Fruit fly (Drosophila melanogaster): ENCODE results near the gene hoe2.

Gene hoe2

DNA sequence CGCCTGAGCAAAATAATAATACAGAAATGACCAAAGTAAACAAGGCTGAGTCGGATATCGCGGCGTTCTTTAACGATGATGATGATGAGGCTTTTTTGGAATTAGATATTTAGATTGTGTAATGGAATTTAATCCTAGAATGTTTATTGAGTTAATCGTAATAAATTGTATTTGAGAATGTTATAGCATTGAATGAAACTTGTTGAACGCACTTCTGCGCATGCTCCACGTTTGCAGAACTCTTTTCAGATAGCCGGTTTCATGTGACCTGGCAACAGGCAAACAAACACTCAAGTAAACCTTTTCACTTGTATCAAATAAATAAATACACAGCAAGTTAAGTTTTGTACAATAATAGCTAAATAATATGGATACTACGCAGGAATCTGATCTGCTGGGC, 21.9 kb upstream of the hoe2 start, which contains the start of gene CG34124:
TSS of gene CG34124 (plus strand) at position 301 of the 400 bp plus-strand sequence.
- TF ChIP-seq h (optimal IDR thresholded peaks at IDR 0.05) (no peak), ttk (optimal IDR thresholded peaks at IDR 0.05) (no peak), insv (optimal IDR thresholded peaks at IDR 0.05) (no peak), psq (optimal IDR thresholded peaks at IDR 0.05) (no peak)

DNA sequence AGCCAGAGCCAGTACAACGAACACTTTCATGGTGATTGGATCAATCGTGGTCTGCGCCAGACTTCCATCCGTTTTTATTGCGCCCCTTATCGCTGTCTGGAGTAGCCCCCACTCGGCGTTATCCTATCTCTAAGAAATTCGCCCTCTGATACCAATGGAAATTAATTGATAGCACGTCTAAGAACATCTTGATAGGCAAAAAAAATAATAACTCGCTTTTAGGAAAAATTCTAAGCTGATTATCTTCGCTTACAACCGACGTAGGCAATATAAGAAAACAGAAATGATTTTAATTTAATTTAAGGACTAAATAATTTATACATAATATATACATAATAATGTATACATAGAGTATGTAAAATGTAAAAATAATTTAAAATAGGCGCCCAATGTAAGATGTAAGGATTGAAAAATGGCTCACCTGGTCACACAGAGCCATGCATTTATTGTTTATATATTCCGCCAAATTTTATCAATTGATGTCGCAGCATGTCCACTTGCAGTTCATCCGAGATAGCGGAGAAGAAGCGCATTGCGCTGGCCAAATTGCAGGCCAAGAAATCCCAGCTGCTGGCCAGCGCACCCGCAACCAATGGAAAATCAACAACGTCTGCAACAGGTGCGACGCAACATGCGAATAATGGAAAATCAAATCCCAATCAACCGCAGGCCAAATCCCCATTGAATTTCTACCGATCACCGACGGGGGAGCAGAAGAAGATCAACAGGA, 19.0 kb upstream of the hoe2 start, which contains the start of the genes Jon25Bi and Marcal1:
TSS of gene Jon25Bi (minus strand) at position 51 of the 730 bp plus-strand sequence.
TSS of gene Marcal1 (plus strand) at position 416 of the 730 bp plus-strand sequence.
- TF ChIP-seq h (optimal IDR thresholded peaks at IDR 0.05) = no peak

DNA sequence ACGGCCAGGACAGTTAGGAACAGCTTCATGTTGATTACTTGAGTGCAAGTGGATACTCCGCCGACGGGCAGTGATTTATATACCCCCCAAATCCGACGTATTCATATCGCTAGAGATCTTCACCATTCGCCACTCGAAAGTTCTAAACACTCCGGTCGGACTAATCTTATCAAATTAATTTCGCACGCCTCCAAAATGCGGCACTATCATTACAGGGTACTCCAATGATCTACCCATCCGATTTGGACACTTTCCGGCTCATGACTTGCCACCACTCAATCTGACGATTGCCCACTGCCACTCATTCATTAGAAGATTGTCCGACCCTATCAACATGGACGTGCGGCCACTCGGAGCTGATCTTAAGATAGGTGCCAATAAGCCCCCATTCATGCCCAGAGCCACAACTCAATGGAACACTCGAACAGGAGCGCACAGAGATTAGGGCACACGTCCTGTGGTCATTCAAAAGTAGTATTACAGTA, 16.9 kb upstream of the hoe2 start, which contains the start of gene Jon25Bii:
TSS of gene Jon25Bii (minus strand) at position 51 of the 485 bp plus-strand sequence.
- no peak for TF ChIP-seq ttk (optimal IDR thresholded peaks at IDR 0.05)
- TF ChIP-seq Myc (optimal IDR thresholded peaks at IDR 0.05) = no peak

- TF ChIP-seq psq (optimal IDR thresholded peaks at IDR 0.05) = no peak
- no peak for TF ChIP-seq h (optimal IDR thresholded peaks at IDR 0.05)
- no peak for TF ChIP-seq insv (optimal IDR thresholded peaks at IDR 0.05)
- no peak for TF ChIP-seq Myc (optimal IDR thresholded peaks at IDR 0.05)
- no peak for TF ChIP-seq ttk (optimal IDR thresholded peaks at IDR 0.05)
- TF ChIP-seq Sin3A (optimal IDR thresholded peaks at IDR 0.05) = no peak
These were observed 14.4 kb upstream of the hoe2 start, which contains the start of gene Jon25Biii for dm6 chr2L:4950667-4951066. Jon25Biii (minus strand) TSS chr2L:4950767.

DNA sequence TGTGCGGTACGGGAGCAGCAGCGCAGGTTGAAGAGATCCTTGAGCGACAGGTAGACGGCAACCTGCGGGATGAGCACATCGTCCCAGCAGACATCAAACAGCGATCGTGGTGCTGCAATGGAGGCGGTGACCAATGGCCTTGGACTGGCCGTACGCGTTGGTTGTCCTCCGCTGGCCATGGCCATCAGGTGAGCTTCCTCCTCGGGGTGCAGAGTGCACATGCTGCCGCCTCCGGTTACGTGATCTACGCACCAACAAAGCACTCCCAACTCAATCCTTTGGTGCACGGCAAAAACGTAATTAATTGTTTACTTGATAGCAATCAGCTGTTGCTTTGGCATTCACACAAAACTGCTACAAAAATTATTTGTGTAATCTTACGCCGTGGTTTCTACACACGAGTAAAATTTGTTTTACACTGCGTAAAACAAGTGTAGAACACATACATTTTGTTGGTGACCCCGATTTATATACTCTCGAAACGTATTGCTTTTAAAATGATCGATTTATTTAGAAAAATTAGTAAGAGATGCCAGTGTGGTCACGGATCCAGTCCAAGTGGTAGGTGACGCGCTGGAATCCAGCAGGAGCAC, 13.3 kb upstream of the hoe2 start, which contains the start of gene jet:
TSS of gene jet (minus strand) at position 332 of the 593 bp plus-strand sequence.
- TF ChIP-seq insv (optimal IDR thresholded peaks at IDR 0.05) = no peak
- no peak for TF ChIP-seq Sin3A (optimal IDR thresholded peaks at IDR 0.05)
- TF ChIP-seq ttk (optimal IDR thresholded peaks at IDR 0.05) = no peak
- TF ChIP-seq psq (optimal IDR thresholded peaks at IDR 0.05) = no peak
- TF ChIP-seq Myc (optimal IDR thresholded peaks at IDR 0.05) = no peak
- TF ChIP-seq h (optimal IDR thresholded peaks at IDR 0.05) = no peak

DNA sequence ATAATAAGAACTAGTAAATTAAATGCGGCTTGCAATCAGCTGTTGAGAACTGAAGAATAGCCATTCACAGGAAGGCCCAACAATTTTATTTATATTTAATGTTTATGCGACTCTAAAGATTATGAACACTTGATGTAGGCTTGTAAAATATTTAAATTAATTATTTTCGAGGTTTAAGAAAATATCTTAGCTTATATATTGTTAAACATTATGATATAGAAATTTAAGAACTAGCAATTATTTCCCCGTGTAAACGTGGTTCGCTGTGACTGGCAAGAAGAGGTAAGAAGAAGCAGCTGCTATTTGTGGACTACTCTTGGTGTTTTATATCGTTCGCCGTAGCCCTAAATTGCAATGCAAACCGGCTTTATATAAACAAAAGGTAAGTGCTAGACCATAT, 9.1 kb upstream of the hoe2 start, which contains the start of the genes mRpL24 and betaggt-I:
TSS of gene mRpL24 (minus strand) at position 62 of the 400 bp plus-strand sequence.
TSS of gene betaggt-I (plus strand) at position 280 of the 400 bp plus-strand sequence.
- no peak for TF ChIP-seq Sin3A (optimal IDR thresholded peaks at IDR 0.05)

DNA sequence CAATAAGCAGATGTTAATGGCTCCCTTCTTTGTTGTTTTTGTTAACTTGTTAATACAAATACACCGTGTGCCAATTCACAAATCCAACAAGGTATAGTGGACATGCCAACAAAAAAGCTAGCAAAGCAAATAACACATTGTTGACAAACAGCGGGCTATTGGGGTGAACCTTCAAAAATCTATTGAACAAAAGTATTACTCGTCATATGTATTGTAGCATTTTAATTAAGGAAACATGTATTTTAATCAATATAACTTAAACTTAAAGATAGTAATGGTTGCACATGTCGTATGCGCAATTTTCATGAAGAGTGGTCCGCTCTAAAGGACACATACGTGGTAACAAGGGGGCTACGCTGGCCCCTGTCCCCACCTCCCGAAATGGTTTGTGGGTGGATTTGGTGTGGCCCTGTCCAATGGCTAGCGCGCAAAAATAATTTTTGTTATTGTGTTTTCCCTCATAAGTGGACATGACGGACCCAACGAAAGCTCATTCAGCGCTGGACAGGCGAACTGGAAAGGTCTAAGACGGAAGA, 6.1 kb upstream of the hoe2 start, which contains the start of gene synr:
TSS of gene synr (plus strand) at position 486 of the 536 bp plus-strand sequence.
- TF ChIP-seq Sin3A (optimal IDR thresholded peaks at IDR 0.05) (no peak), insv (optimal IDR thresholded peaks at IDR 0.05) (no peak), psq (optimal IDR thresholded peaks at IDR 0.05) (no peak)

DNA sequence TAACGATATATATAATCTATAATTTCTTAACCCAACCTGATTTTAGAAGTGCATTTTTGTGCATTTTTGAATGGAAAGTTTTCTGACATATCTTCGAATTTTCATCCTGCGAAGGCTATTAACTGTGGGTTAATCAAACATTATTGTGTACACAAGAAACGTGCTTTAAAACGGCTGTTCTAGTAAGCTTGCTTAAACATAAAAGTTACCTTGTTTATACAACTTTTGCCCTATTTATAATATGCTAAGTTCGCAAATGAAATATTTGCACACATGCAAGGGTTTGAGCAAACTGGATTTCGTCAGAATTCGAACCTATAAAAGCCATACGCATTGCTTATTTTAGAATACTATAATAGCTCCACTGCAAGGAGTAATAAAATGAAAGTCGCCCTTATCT, 810 bp upstream of the hoe2 start, which contains the start of gene Sgs1:
TSS of gene Sgs1 (plus strand) at position 350 of the 400 bp plus-strand sequence.
- TF ChIP-seq h (optimal IDR thresholded peaks at IDR 0.05) = no peak
- TF ChIP-seq Myc (optimal IDR thresholded peaks at IDR 0.05) = no peak
- TF ChIP-seq ttk (optimal IDR thresholded peaks at IDR 0.05) = no peak
- TF ChIP-seq Sin3A (optimal IDR thresholded peaks at IDR 0.05) = no peak
- no peak for TF ChIP-seq insv (optimal IDR thresholded peaks at IDR 0.05)
- no peak for TF ChIP-seq psq (optimal IDR thresholded peaks at IDR 0.05)

- TF ChIP-seq ttk (optimal IDR thresholded peaks at IDR 0.05) = no peak
- no peak for TF ChIP-seq Sin3A (optimal IDR thresholded peaks at IDR 0.05)
- TF ChIP-seq Myc (optimal IDR thresholded peaks at IDR 0.05) = no peak
- TF ChIP-seq h (optimal IDR thresholded peaks at IDR 0.05) = no peak
- no peak for TF ChIP-seq insv (optimal IDR thresholded peaks at IDR 0.05)
These were observed 4.0 kb downstream of the hoe2 start, which contains the start of gene hoe1 for dm6 chr2L:4932284-4932683. hoe1 (minus strand) TSS chr2L:4932384.

DNA sequence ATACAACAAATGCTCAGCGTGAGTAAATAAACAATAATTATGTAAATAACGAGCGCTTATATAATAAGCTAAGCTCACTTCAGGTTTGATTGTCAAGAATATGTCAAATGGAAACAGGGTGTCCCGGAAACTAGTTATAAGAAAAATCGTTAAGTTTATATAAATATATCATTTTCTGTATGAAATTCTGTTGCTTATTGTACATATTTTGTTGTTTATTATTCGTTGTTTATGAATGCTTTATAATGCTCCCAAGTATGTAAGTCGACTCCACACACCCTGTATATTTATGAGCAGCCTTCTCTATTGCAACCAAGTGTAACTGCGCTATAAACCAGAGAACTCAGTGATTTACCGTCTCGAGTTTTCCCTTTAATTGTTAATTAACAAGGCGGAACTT, 5.7 kb downstream of the hoe2 start:
- no peak for TF ChIP-seq h (optimal IDR thresholded peaks at IDR 0.05)
- no peak for TF ChIP-seq psq (optimal IDR thresholded peaks at IDR 0.05)
- no peak for TF ChIP-seq Sin3A (optimal IDR thresholded peaks at IDR 0.05)
- TF ChIP-seq insv (optimal IDR thresholded peaks at IDR 0.05) = no peak
- TF ChIP-seq ttk (optimal IDR thresholded peaks at IDR 0.05) = no peak
- no peak for TF ChIP-seq Myc (optimal IDR thresholded peaks at IDR 0.05)

- TF ChIP-seq h (optimal IDR thresholded peaks at IDR 0.05) = no peak
- TF ChIP-seq ttk (optimal IDR thresholded peaks at IDR 0.05) = no peak
- no peak for TF ChIP-seq insv (optimal IDR thresholded peaks at IDR 0.05)
- no peak for TF ChIP-seq psq (optimal IDR thresholded peaks at IDR 0.05)
- no peak for TF ChIP-seq Myc (optimal IDR thresholded peaks at IDR 0.05)
- no peak for TF ChIP-seq Sin3A (optimal IDR thresholded peaks at IDR 0.05)
These were observed 7.9 kb downstream of the hoe2 start for dm6 chr2L:4928340-4928739.

dm6 chr2L:4916738-4917137, 19.5 kb downstream of the hoe2 start:
- no peak for TF ChIP-seq Sin3A (optimal IDR thresholded peaks at IDR 0.05)
- no peak for TF ChIP-seq insv (optimal IDR thresholded peaks at IDR 0.05)
- TF ChIP-seq h (optimal IDR thresholded peaks at IDR 0.05) = no peak
- TF ChIP-seq psq (optimal IDR thresholded peaks at IDR 0.05) = no peak
- no peak for TF ChIP-seq ttk (optimal IDR thresholded peaks at IDR 0.05)
- no peak for TF ChIP-seq Myc (optimal IDR thresholded peaks at IDR 0.05)
